Worm (Caenorhabditis elegans) whole organism, L1 larva: ENCODE measurements around the gene K08E5.5.

Experiments used
- alr-1 ChIP-seq: fragments of 200-800 bp; sonication (Bioruptor generic); optimal IDR thresholded peaks from 2 replicates; lab custom pipeline; 2018; ENCODE audit warnings: borderline replicate concordance, mild to moderate bottlenecking, missing genetic modification characterization, missing compliant biosample characterization
- aly-2 ChIP-seq: fragments of 150-350 bp; optimal IDR thresholded peaks from 2 replicates; lab custom pipeline; 2014; ENCODE audit warnings: missing biosample characterization, missing genetic modification characterization
- ceh-8 ChIP-seq: fragments of 200-800 bp; sonication (Bioruptor generic); optimal IDR thresholded peaks from 2 replicates; lab custom pipeline; 2018; ENCODE audit warnings: mild to moderate bottlenecking, missing genetic modification characterization, moderate library complexity, missing compliant biosample characterization
- ceh-82 ChIP-seq, 3 experiments: fragments of 150-350 bp in 1 of 3; sonication (generic microtip) in 2 of 3; optimal IDR thresholded peaks; 2 replicates each; lab custom pipeline; 2014 to 2017; ENCODE audit warnings: missing biosample characterization in 3 of 3, missing genetic modification characterization in 3 of 3
- ceh-88 ChIP-seq: fragments of 200-800 bp; sonication (Bioruptor generic); IDR thresholded peaks from 2 replicates; pipeline ENCODE4 v1.3.6; 2022; ENCODE audit warnings: missing genetic modification characterization, missing compliant biosample characterization
- ceh-90 ChIP-seq: sonication (generic microtip); optimal IDR thresholded peaks from 2 replicates; lab custom pipeline; 2016; ENCODE audit warnings: missing genetic modification characterization, missing compliant biosample characterization
- ces-1 ChIP-seq: fragments of 150-350 bp; optimal IDR thresholded peaks from 2 replicates; lab custom pipeline; 2014; ENCODE audit warnings: missing biosample characterization, missing genetic modification reagents, missing genetic modification characterization
- dsc-1 ChIP-seq: sonication (generic microtip); optimal IDR thresholded peaks from 2 replicates; lab custom pipeline; 2016; ENCODE audit warnings: mild to moderate bottlenecking, missing genetic modification characterization, missing compliant biosample characterization
- efl-1 ChIP-seq, 4 experiments: fragments of 150-350 bp; optimal IDR thresholded peaks in 3 of 4; peaks in 1 of 4; 1 replicate in 1 of 4; 2 replicates in 3 of 4; lab custom pipeline; 2014; ENCODE audit warnings: missing biosample characterization in 2 of 4, missing genetic modification characterization in 2 of 4, missing genetic modification reagents in 2 of 4
- egl-13 ChIP-seq: sonication (generic microtip); optimal IDR thresholded peaks from 2 replicates; lab custom pipeline; 2016; ENCODE audit warnings: missing genotype, missing genetic modification reagents, missing genetic modification characterization, missing compliant biosample characterization
- egl-27 ChIP-seq, 2 experiments: fragments of 150-350 bp in 1 of 2; sonication (generic microtip); optimal IDR thresholded peaks; 3 replicates each; lab custom pipeline; 2017 to 2018; ENCODE audit warnings: missing biosample characterization in 2 of 2, missing genetic modification characterization in 2 of 2, missing genetic modification reagents in 2 of 2
- elt-2 ChIP-seq: sonication (generic microtip); optimal IDR thresholded peaks from 2 replicates; lab custom pipeline; 2016; ENCODE audit warnings: missing genetic modification characterization, mild to moderate bottlenecking, inconsistent platforms, missing compliant biosample characterization, missing genetic modification reagents
- ets-5 ChIP-seq: fragments of 200-800 bp; sonication (Bioruptor generic); IDR thresholded peaks from 2 replicates; pipeline ENCODE4 v1.3.6; 2022; ENCODE audit warnings: missing genetic modification characterization, missing compliant biosample characterization
- fkh-10 ChIP-seq: sonication (generic microtip); optimal IDR thresholded peaks from 2 replicates; lab custom pipeline; 2017; ENCODE audit warnings: missing biosample characterization, missing genetic modification reagents, missing genetic modification characterization
- fkh-8 ChIP-seq: sonication (generic microtip); optimal IDR thresholded peaks from 2 replicates; lab custom pipeline; 2016; ENCODE audit warnings: mild to moderate bottlenecking, missing genetic modification characterization, missing compliant biosample characterization
- fos-1 ChIP-seq: fragments of 150-350 bp; optimal IDR thresholded peaks from 2 replicates; lab custom pipeline; 2014; ENCODE audit warnings: missing biosample characterization, missing genetic modification characterization
- hlh-17 ChIP-seq: fragments of 200-800 bp; sonication (Bioruptor generic); optimal IDR thresholded peaks from 2 replicates; lab custom pipeline; 2018; ENCODE audit warnings: missing genetic modification characterization, mild to moderate bottlenecking, missing compliant biosample characterization, moderate library complexity, borderline replicate concordance
- hpl-2 ChIP-seq: fragments of 150-350 bp; optimal IDR thresholded peaks from 2 replicates; lab custom pipeline; 2014; ENCODE audit warnings: missing biosample characterization, missing genetic modification reagents, missing genetic modification characterization
- jun-1 ChIP-seq: fragments of 150-350 bp; optimal IDR thresholded peaks from 2 replicates; lab custom pipeline; 2014; ENCODE audit warnings: missing biosample characterization, missing genetic modification reagents, missing genetic modification characterization
- lin-14 ChIP-seq: fragments of 200-800 bp; sonication (Bioruptor generic); optimal IDR thresholded peaks from 2 replicates; lab custom pipeline; 2018; ENCODE audit warnings: mild to moderate bottlenecking, missing genetic modification characterization, moderate library complexity, missing compliant biosample characterization
- lir-3 ChIP-seq: sonication (generic microtip); optimal IDR thresholded peaks from 2 replicates; lab custom pipeline; 2016; ENCODE audit warnings: mild to moderate bottlenecking, missing genetic modification characterization, moderate library complexity, missing compliant biosample characterization; ENCODE audit not compliant: poor library complexity
- mep-1 ChIP-seq: fragments of 150-350 bp; optimal IDR thresholded peaks from 2 replicates; lab custom pipeline; 2014; ENCODE audit warnings: missing biosample characterization, missing genetic modification characterization
- nhr-11 ChIP-seq: fragments of 150-350 bp; optimal IDR thresholded peaks from 2 replicates; lab custom pipeline; 2014; ENCODE audit warnings: missing biosample characterization, missing genetic modification characterization
- nhr-19 ChIP-seq: fragments of 200-800 bp; sonication (Bioruptor generic); conservative IDR thresholded peaks from 2 replicates; pipeline ENCODE4 v1.3.6; 2022; ENCODE audit warnings: missing genetic modification characterization, missing compliant biosample characterization
- nhr-20 ChIP-seq: sonication (generic microtip); optimal IDR thresholded peaks from 2 replicates; lab custom pipeline; 2016; ENCODE audit warnings: mild to moderate bottlenecking, missing genetic modification characterization, missing compliant biosample characterization
- nhr-237 ChIP-seq: fragments of 150-350 bp; optimal IDR thresholded peaks from 2 replicates; lab custom pipeline; 2014; ENCODE audit warnings: missing biosample characterization, missing genetic modification characterization
- nhr-28 ChIP-seq: fragments of 150-350 bp; optimal IDR thresholded peaks from 2 replicates; lab custom pipeline; 2014; ENCODE audit warnings: missing biosample characterization, missing genetic modification characterization
- nhr-76 ChIP-seq: sonication (generic microtip); optimal IDR thresholded peaks from 2 replicates; lab custom pipeline; 2017; ENCODE audit warnings: missing biosample characterization, missing genetic modification characterization
- nhr-77 ChIP-seq: fragments of 150-350 bp; optimal IDR thresholded peaks from 2 replicates; lab custom pipeline; 2014; ENCODE audit warnings: missing biosample characterization, missing genetic modification characterization
- nhr-90 ChIP-seq: sonication (generic microtip); optimal IDR thresholded peaks from 2 replicates; lab custom pipeline; 2016; ENCODE audit warnings: mild to moderate bottlenecking, missing genetic modification characterization, missing compliant biosample characterization; ENCODE audit not compliant: poor library complexity
- pax-3 ChIP-seq: fragments of 200-800 bp; sonication (Bioruptor generic); optimal IDR thresholded peaks from 2 replicates; lab custom pipeline; 2018; ENCODE audit warnings: mild to moderate bottlenecking, missing genetic modification characterization, moderate library complexity, missing compliant biosample characterization
- pqm-1 ChIP-seq: sonication (generic microtip); optimal IDR thresholded peaks from 3 replicates; lab custom pipeline; 2017; ENCODE audit warnings: missing biosample characterization, missing genetic modification characterization
- skn-1 ChIP-seq: fragments of 150-350 bp; optimal IDR thresholded peaks from 2 replicates; lab custom pipeline; 2014; ENCODE audit warnings: missing biosample characterization, missing genetic modification characterization
- snpc-4 ChIP-seq: fragments of 150-350 bp; optimal IDR thresholded peaks from 2 replicates; lab custom pipeline; 2014; ENCODE audit warnings: missing biosample characterization, missing genetic modification characterization
- snu-23 ChIP-seq: sonication (generic microtip); optimal IDR thresholded peaks from 2 replicates; lab custom pipeline; 2016; ENCODE audit warnings: missing genetic modification characterization, missing compliant biosample characterization
- sox-4 ChIP-seq: sonication (generic microtip); optimal IDR thresholded peaks from 2 replicates; lab custom pipeline; 2016; ENCODE audit warnings: missing genetic modification characterization, missing compliant biosample characterization
- tlp-1 ChIP-seq: fragments of 150-350 bp; optimal IDR thresholded peaks from 2 replicates; lab custom pipeline; 2014; ENCODE audit warnings: missing biosample characterization, missing genetic modification characterization
- unc-130 ChIP-seq: fragments of 150-350 bp; optimal IDR thresholded peaks from 2 replicates; lab custom pipeline; 2017; ENCODE audit warnings: missing biosample characterization, missing genetic modification characterization, inconsistent platforms
- unc-30 ChIP-seq: sonication (generic microtip); optimal IDR thresholded peaks from 2 replicates; lab custom pipeline; 2017; ENCODE audit warnings: missing biosample characterization, missing genetic modification characterization
- unc-98 ChIP-seq: fragments of 200-800 bp; sonication (Bioruptor generic); IDR thresholded peaks from 2 replicates; pipeline ENCODE4 v1.3.6; 2022; ENCODE audit warnings: missing genetic modification characterization, missing compliant biosample characterization
- xbp-1 ChIP-seq: sonication (generic microtip); optimal IDR thresholded peaks from 2 replicates; lab custom pipeline; 2016; ENCODE audit warnings: missing genetic modification characterization, missing compliant biosample characterization
- zag-1 ChIP-seq: fragments of 150-350 bp; optimal IDR thresholded peaks from 2 replicates; lab custom pipeline; 2014; ENCODE audit warnings: missing biosample characterization, missing genetic modification characterization
- zip-4 ChIP-seq: fragments of 200-800 bp; sonication (Bioruptor generic); optimal IDR thresholded peaks from 2 replicates; lab custom pipeline; 2018; ENCODE audit warnings: mild to moderate bottlenecking, missing genetic modification characterization, moderate library complexity, missing compliant biosample characterization

The K08E5.5 gene

DNA sequence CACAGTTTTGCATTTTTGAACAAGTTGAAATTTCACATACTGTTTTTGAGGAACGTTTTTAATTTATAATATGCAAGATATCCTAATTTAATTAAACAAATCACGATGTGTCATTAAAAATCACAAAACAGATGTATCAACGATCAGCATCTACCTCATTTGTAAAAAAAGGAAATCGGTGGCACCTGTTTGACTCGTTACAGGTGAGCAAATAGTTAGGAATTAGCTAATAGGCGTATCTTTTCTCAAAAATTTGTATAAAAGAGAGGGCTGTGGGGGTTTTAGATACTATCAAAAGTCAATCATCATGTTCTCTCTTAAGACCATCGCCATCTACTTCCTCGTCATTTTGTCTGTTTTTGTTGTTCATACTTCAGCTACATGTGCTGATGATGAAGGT, 38.8 kb upstream of the K08E5.5 start, which contains the start of gene T20G5.8:
TSS of gene T20G5.8 (plus strand) at position 301 of the 400 bp plus-strand sequence.
- TF ChIP-seq pqm-1 (tag; lab: Kevin White, UChicago) (no peak), jun-1 (tag; lab: Kevin White, UChicago) (no peak), aly-2 (tag; lab: Kevin White, UChicago) (no peak), ceh-82 (tag; optimal IDR thresholded peaks at IDR 0.05; lab: Kevin White, UChicago) (no peak), hpl-2 (GFP tag; lab: Kevin White, UChicago) (no peak), lir-3 (tag; lab: Kevin White, UChicago) (no peak), nhr-76 (tag; lab: Kevin White, UChicago) (no peak), ceh-90 (no peak), nhr-28 (no peak), nhr-237 (tag; lab: Kevin White, UChicago) (no peak), lin-14 (GFP tag; lab: Kevin White, UChicago) (no peak), egl-13 (tag; lab: Kevin White, UChicago) (no peak), efl-1 (optimal IDR thresholded peaks at IDR 0.05; lab: Kevin White, UChicago) (no peak), efl-1 (GFP tag; optimal IDR thresholded peaks at IDR 0.05 in 1 of 2; lab: Kevin White, UChicago) (no peak), mep-1 (no peak), nhr-19 (no peak), ces-1 (GFP tag; lab: Kevin White, UChicago) (no peak), unc-130 (tag; lab: Kevin White, UChicago) (no peak), fos-1 (tag; lab: Kevin White, UChicago) (no peak), ets-5 (GFP tag; lab: Robert Waterston, UW) (no peak), fkh-8 (tag; lab: Kevin White, UChicago) (no peak)

- TF ChIP-seq unc-98 (GFP tag; lab: Robert Waterston, UW) (no peak), elt-2 (tag; lab: Kevin White, UChicago) (no peak), skn-1 (tag; lab: Kevin White, UChicago) (no peak), nhr-237 (tag; lab: Kevin White, UChicago) (no peak), tlp-1 (tag; lab: Kevin White, UChicago) (no peak), mep-1 (no peak), snpc-4 (tag; lab: Kevin White, UChicago) (no peak), zip-4 (GFP tag; lab: Kevin White, UChicago) (no peak), dsc-1 (tag; lab: Kevin White, UChicago) (no peak), fkh-10 (GFP tag; lab: Kevin White, UChicago) (no peak), fos-1 (tag; lab: Kevin White, UChicago) (no peak), unc-30 (no peak), ceh-90 (no peak), ceh-88 (GFP tag; lab: Robert Waterston, UW) (no peak), zag-1 (no peak), xbp-1 (no peak), nhr-11 (no peak)
These were observed 37.1 kb upstream of the K08E5.5 start, which contains the start of gene dod-6 for ce11 chrIII:10197416-10197815. Gene dod-6 (plus strand): TSS chrIII:10197716.

ce11 chrIII:10196796-10197195, 36.5 kb upstream of the K08E5.5 start:
- TF ChIP-seq sox-4 (tag; lab: Kevin White, UChicago) (no peak), nhr-77 (tag; lab: Kevin White, UChicago) (no peak), alr-1 (tag; lab: Kevin White, UChicago) (no peak), hlh-17 (no peak), nhr-90 (tag; lab: Kevin White, UChicago) (no peak), snu-23 (GFP tag; lab: Kevin White, UChicago) (no peak), nhr-19 (no peak), nhr-20 (no peak), ceh-8 (no peak), ceh-90 (no peak), pax-3 (tag; lab: Kevin White, UChicago) (no peak), efl-1 (optimal IDR thresholded peaks at IDR 0.05; lab: Kevin White, UChicago) (no peak), efl-1 (GFP tag; optimal IDR thresholded peaks at IDR 0.05 in 1 of 2; lab: Kevin White, UChicago) (no peak), egl-27 (tag; optimal IDR thresholded peaks at IDR 0.05; lab: Kevin White, UChicago) (no peak), fos-1 (tag; lab: Kevin White, UChicago) (no peak)
